Fruit fly (Drosophila melanogaster): ENCODE data around the gene Ndc1.

The Ndc1 gene

dm6 chr3R:23886270-23887095, 37.7 kb upstream of the Ndc1 start (continued):
- TF ChIP-seq C15 (GFP tag; IDR thresholded peaks at IDR 0.05) = 0 out of 3 replicates have a peak, but pooled peaks have one; percentile 35
- peak; percentile 50 for TF ChIP-seq caup (GFP tag; optimal IDR thresholded peaks at IDR 0.05; ENCODE audit: severe bottlenecking)
- no peak for TF ChIP-seq CG17612 (GFP tag; IDR thresholded peaks at IDR 0.05)
- peak; percentile 92 for TF ChIP-seq CG9727 (GFP tag; optimal IDR thresholded peaks at IDR 0.05)
- TF ChIP-seq CG4617 (GFP tag; optimal IDR thresholded peaks at IDR 0.05; ENCODE audit: borderline replicate concordance) = peak; percentile 37
- TF ChIP-seq CG7556 (GFP tag; optimal IDR thresholded peaks at IDR 0.05) = peak; percentile 86
- TF ChIP-seq cad (GFP tag; optimal IDR thresholded peaks at IDR 0.05) = peak; percentile 42
- no peak for TF ChIP-seq Stat92E (GFP tag; optimal IDR thresholded peaks at IDR 0.05)
- no peak for TF ChIP-seq zf30C (GFP tag; optimal IDR thresholded peaks at IDR 0.05)
- TF ChIP-seq CG17328 (GFP tag; IDR thresholded peaks at IDR 0.05) = peak; percentile 90
- no peak for TF ChIP-seq HLHmδ (GFP tag; optimal IDR thresholded peaks at IDR 0.05)
- peak; percentile 55 for TF ChIP-seq CG9817 (tag; optimal IDR thresholded peaks at IDR 0.05)
- no peak for TF ChIP-seq Dp (GFP tag; optimal IDR thresholded peaks at IDR 0.05)
- TF ChIP-seq kah (GFP tag; optimal IDR thresholded peaks at IDR 0.05) = peak; percentile 60
- peak; percentile 95 for TF ChIP-seq CG33557 (GFP tag; optimal IDR thresholded peaks at IDR 0.05)
- TF ChIP-seq Dad (GFP tag; optimal IDR thresholded peaks at IDR 0.05) = peak; percentile 62
- TF ChIP-seq tgo (GFP tag; IDR thresholded peaks at IDR 0.05) = peak; percentile 77
- TF ChIP-seq H2.0 (GFP tag; IDR thresholded peaks at IDR 0.05) = no peak; the same call in none of the 2 replicates
- TF ChIP-seq da (GFP tag; optimal IDR thresholded peaks at IDR 0.05) = no peak
- TF ChIP-seq CoRest (tag; optimal IDR thresholded peaks at IDR 0.05) = peak; percentile 89
- peak; percentile 73 for TF ChIP-seq org-1 (GFP tag; optimal IDR thresholded peaks at IDR 0.05)
- peak; percentile 78 for TF ChIP-seq ap (GFP tag; IDR thresholded peaks at IDR 0.05)
- TF ChIP-seq ERR (GFP tag; optimal IDR thresholded peaks at IDR 0.05) = no peak
- peak; percentile 67 for TF ChIP-seq ewg (GFP tag; optimal IDR thresholded peaks at IDR 0.05)
- TF ChIP-seq dimm (GFP tag; IDR thresholded peaks at IDR 0.05) = no peak
- TF ChIP-seq tio (GFP tag; optimal IDR thresholded peaks at IDR 0.05) = peak; percentile 90
- peak; percentile 87 for TF ChIP-seq run (tag; optimal IDR thresholded peaks at IDR 0.05)
- TF ChIP-seq tx (GFP tag; optimal IDR thresholded peaks at IDR 0.05) = peak; percentile 35
- peak; percentile 83 for TF ChIP-seq sim (GFP tag; IDR thresholded peaks at IDR 0.05)
- TF ChIP-seq GATAe (GFP tag; conservative IDR thresholded peaks at IDR 0.05) = 0 out of 2 replicates have a peak, but pooled peaks have one; percentile 10
- peak; percentile 71 for TF ChIP-seq CG1233 (GFP tag; optimal IDR thresholded peaks at IDR 0.05)
- 0 out of 2 replicates have a peak, but pooled peaks have one; percentile 24 for TF ChIP-seq CG11085 (GFP tag; IDR thresholded peaks at IDR 0.05)
- TF ChIP-seq Blimp-1 (GFP tag; optimal IDR thresholded peaks at IDR 0.05) = peak; percentile 92
- peak; percentile 83 for TF ChIP-seq CG1602 (GFP tag; optimal IDR thresholded peaks at IDR 0.05)
- peak; percentile 92 for TF ChIP-seq ara (GFP tag; IDR thresholded peaks at IDR 0.05)
- TF ChIP-seq Ada2b (GFP tag; IDR thresholded peaks at IDR 0.05) = peak; percentile 63
- peak; percentile 29 for TF ChIP-seq CG15514 (GFP tag; optimal IDR thresholded peaks at IDR 0.05)
- peak; percentile 89 for TF ChIP-seq croc (GFP tag; conservative IDR thresholded peaks at IDR 0.05)
- peak; percentile 87 for TF ChIP-seq peb (GFP tag; IDR thresholded peaks at IDR 0.05)
- TF ChIP-seq CG12155 (GFP tag; optimal IDR thresholded peaks at IDR 0.05) = peak; percentile 71
- TF ChIP-seq CG18764 (GFP tag; optimal IDR thresholded peaks at IDR 0.05) = peak; percentile 74
- TF ChIP-seq CG13123 (GFP tag; optimal IDR thresholded peaks at IDR 0.05) = peak; percentile 20
- TF ChIP-seq CG17829 (tag; optimal IDR thresholded peaks at IDR 0.05) = peak; percentile 95
- TF ChIP-seq CG2129 (GFP tag; IDR thresholded peaks at IDR 0.05; ENCODE audit: partially characterized antibody) = no peak
- no peak for TF ChIP-seq lov (optimal IDR thresholded peaks at IDR 0.05)
- TF ChIP-seq lov (GFP tag; IDR thresholded peaks at IDR 0.05) = peak; percentile 75; the same call in 2 of the 3 replicates
- TF ChIP-seq CG16815 (GFP tag; optimal IDR thresholded peaks at IDR 0.05) = peak; percentile 83
- peak; percentile 66 for TF ChIP-seq CG17568 (GFP tag; optimal IDR thresholded peaks at IDR 0.05)
- peak; percentile 74 for TF ChIP-seq B-H1 (GFP tag; IDR thresholded peaks at IDR 0.05)
